Worm (Caenorhabditis elegans) whole organism, L3 larva: ENCODE measurements around the gene F53F8.6.

Experiments
- R02D3.7 ChIP-seq: fragments of 150-350 bp; optimal IDR thresholded peaks from 2 replicates; lab custom pipeline; 2014; ENCODE audit warnings: missing biosample characterization, missing genetic modification characterization
- ZK546.5 ChIP-seq: sonication (generic microtip); optimal IDR thresholded peaks from 2 replicates; lab custom pipeline; 2017; ENCODE audit warnings: missing biosample characterization, missing genetic modification characterization
- aly-2 ChIP-seq: fragments of 150-350 bp; optimal IDR thresholded peaks from 2 replicates; lab custom pipeline; 2014; ENCODE audit warnings: missing biosample characterization, missing genetic modification characterization
- ama-1 ChIP-seq: fragments of 150-350 bp; optimal IDR thresholded peaks from 2 replicates; lab custom pipeline; 2018
- ceh-9 ChIP-seq: sonication (generic microtip); optimal IDR thresholded peaks from 2 replicates; lab custom pipeline; 2018; ENCODE audit warnings: missing biosample characterization, missing genetic modification characterization
- daf-12 ChIP-seq: fragments of 150-350 bp; optimal IDR thresholded peaks from 2 replicates; lab custom pipeline; 2014; ENCODE audit warnings: missing biosample characterization, missing genetic modification reagents, missing genetic modification characterization
- egl-27 ChIP-seq: sonication (generic microtip); optimal IDR thresholded peaks from 4 replicates; lab custom pipeline; 2017; ENCODE audit warnings: missing biosample characterization, missing genetic modification reagents, missing genetic modification characterization
- egl-5 ChIP-seq: fragments of 150-350 bp; optimal IDR thresholded peaks from 2 replicates; lab custom pipeline; 2017; ENCODE audit warnings: missing biosample characterization, missing genetic modification reagents, missing genetic modification characterization, inconsistent platforms
- elt-1 ChIP-seq: fragments of 150-350 bp; optimal IDR thresholded peaks from 2 replicates; lab custom pipeline; 2014; ENCODE audit warnings: missing biosample characterization, missing genetic modification characterization
- elt-2 ChIP-seq: sonication (generic microtip); optimal IDR thresholded peaks from 2 replicates; lab custom pipeline; 2016; ENCODE audit warnings: missing genetic modification reagents, mild to moderate bottlenecking, missing genetic modification characterization, missing compliant biosample characterization
- fkh-2 ChIP-seq: fragments of 150-350 bp; optimal IDR thresholded peaks from 2 replicates; lab custom pipeline; 2014; ENCODE audit warnings: missing biosample characterization, missing genetic modification reagents, missing genetic modification characterization
- lin-39 ChIP-seq: fragments of 150-350 bp; optimal IDR thresholded peaks from 2 replicates; lab custom pipeline; 2018; ENCODE audit warnings: missing biosample characterization, missing genetic modification reagents, missing genetic modification characterization
- lsy-12 ChIP-seq: sonication (generic microtip); optimal IDR thresholded peaks from 2 replicates; lab custom pipeline; 2016; ENCODE audit warnings: mild to moderate bottlenecking, missing genetic modification characterization, missing compliant biosample characterization
- mdl-1 ChIP-seq: fragments of 150-350 bp; optimal IDR thresholded peaks from 2 replicates; lab custom pipeline; 2014; ENCODE audit warnings: missing biosample characterization, missing genetic modification characterization
- nfya-1 ChIP-seq: sonication (generic microtip); optimal IDR thresholded peaks from 2 replicates; lab custom pipeline; 2017; ENCODE audit warnings: missing genetic modification characterization, mild to moderate bottlenecking, missing compliant biosample characterization, antibody characterized with exemption, moderate library complexity; ENCODE audit not compliant: insufficient read depth
- nhr-11 ChIP-seq: fragments of 150-350 bp; optimal IDR thresholded peaks from 2 replicates; lab custom pipeline; 2014; ENCODE audit warnings: missing biosample characterization, missing genetic modification characterization
- nhr-12 ChIP-seq: fragments of 150-350 bp; optimal IDR thresholded peaks from 2 replicates; lab custom pipeline; 2014; ENCODE audit warnings: missing biosample characterization, missing genetic modification characterization
- nhr-25 ChIP-seq: sonication (generic microtip); optimal IDR thresholded peaks from 2 replicates; lab custom pipeline; 2017; ENCODE audit warnings: missing biosample characterization, missing genetic modification characterization
- nhr-28 ChIP-seq: fragments of 150-350 bp; optimal IDR thresholded peaks from 2 replicates; lab custom pipeline; 2014; ENCODE audit warnings: missing biosample characterization, missing genetic modification characterization
- nhr-67 ChIP-seq: fragments of 150-350 bp; optimal IDR thresholded peaks from 2 replicates; lab custom pipeline; 2014; ENCODE audit warnings: missing biosample characterization, missing genetic modification characterization
- nhr-76 ChIP-seq: fragments of 150-350 bp; sonication (generic microtip); optimal IDR thresholded peaks from 5 replicates; lab custom pipeline; 2014; ENCODE audit warnings: missing biosample characterization, missing genetic modification characterization
- nhr-77 ChIP-seq: fragments of 150-350 bp; optimal IDR thresholded peaks from 2 replicates; lab custom pipeline; 2014; ENCODE audit warnings: missing biosample characterization, missing genetic modification characterization
- pha-4 ChIP-seq: fragments of 150-350 bp; optimal IDR thresholded peaks from 2 replicates; lab custom pipeline; 2014; ENCODE audit warnings: missing biosample characterization, missing genetic modification reagents, missing genetic modification characterization
- sea-2 ChIP-seq: fragments of 150-350 bp; sonication (generic microtip); optimal IDR thresholded peaks from 4 replicates; lab custom pipeline; 2014; ENCODE audit warnings: missing biosample characterization, missing genetic modification reagents, missing genetic modification characterization
- skn-1 ChIP-seq: fragments of 150-350 bp; optimal IDR thresholded peaks from 2 replicates; lab custom pipeline; 2014; ENCODE audit warnings: missing biosample characterization, missing genetic modification characterization
- snpc-4 ChIP-seq: fragments of 150-350 bp; optimal IDR thresholded peaks from 2 replicates; lab custom pipeline; 2014; ENCODE audit warnings: missing biosample characterization, missing genetic modification characterization
- tbx-2 ChIP-seq: sonication (generic microtip); optimal IDR thresholded peaks from 2 replicates; lab custom pipeline; 2016; ENCODE audit warnings: mild to moderate bottlenecking, missing genetic modification characterization, missing compliant biosample characterization
- unc-39 ChIP-seq: sonication (generic microtip); optimal IDR thresholded peaks from 4 replicates; lab custom pipeline; 2017; ENCODE audit warnings: missing biosample characterization, missing genetic modification characterization
- unc-62 ChIP-seq: fragments of 150-350 bp; sonication (generic microtip); optimal IDR thresholded peaks from 4 replicates; lab custom pipeline; 2014; ENCODE audit warnings: missing biosample characterization, missing genetic modification reagents, missing genetic modification characterization
- ztf-11 ChIP-seq: fragments of 150-350 bp; optimal IDR thresholded peaks from 2 replicates; lab custom pipeline; 2014; ENCODE audit warnings: missing biosample characterization, missing genetic modification characterization
- ztf-4 ChIP-seq: fragments of 150-350 bp; optimal IDR thresholded peaks from 2 replicates; lab custom pipeline; 2014; ENCODE audit warnings: missing biosample characterization, missing genetic modification characterization

Gene F53F8.6

DNA sequence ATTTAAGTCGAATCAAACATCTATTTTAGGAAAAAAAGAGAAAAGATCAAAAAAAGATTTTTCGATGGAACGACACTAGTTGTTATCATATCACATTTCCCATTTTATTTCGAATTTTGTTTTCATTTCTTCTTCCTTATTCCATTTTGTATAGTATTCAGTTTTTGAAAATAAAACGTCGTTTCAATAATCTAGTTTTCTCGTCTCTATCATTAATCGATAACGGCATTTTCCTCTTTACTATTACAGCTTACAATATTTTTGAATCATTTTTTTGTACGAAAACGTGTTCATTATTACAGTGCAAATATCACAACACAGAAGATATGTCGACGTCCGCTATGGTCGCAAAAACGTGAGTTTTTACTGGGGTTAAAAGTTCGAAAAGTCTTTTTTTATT, 9.6 kb downstream of the F53F8.6 start, which contains the start of gene Y44A6C.1:
Y44A6C.1 (plus strand) TSS at position 301 of the 400 bp plus-strand sequence.
- TF ChIP-seq sea-2 (GFP tag; lab: Kevin White, UChicago) = no peak
- TF ChIP-seq pha-4 = peak; percentile 1
- no peak for TF ChIP-seq nfya-1 (tag; lab: Kevin White, UChicago)
- no peak for TF ChIP-seq fkh-2
- TF ChIP-seq egl-27 (tag; lab: Kevin White, UChicago) = no peak
- no peak for TF ChIP-seq nhr-76 (tag; lab: Kevin White, UChicago)
- TF ChIP-seq tbx-2 (tag; lab: Kevin White, UChicago) = no peak
- no peak for TF ChIP-seq ZK546.5
- TF ChIP-seq ztf-4 (tag; lab: Kevin White, UChicago) = peak; percentile 31
- TF ChIP-seq aly-2 (tag; lab: Kevin White, UChicago) = no peak
- no peak for TF ChIP-seq unc-62 (GFP tag; lab: Kevin White, UChicago)
- no peak for TF ChIP-seq skn-1
- TF ChIP-seq, all 47 proteins: peak for 2

DNA sequence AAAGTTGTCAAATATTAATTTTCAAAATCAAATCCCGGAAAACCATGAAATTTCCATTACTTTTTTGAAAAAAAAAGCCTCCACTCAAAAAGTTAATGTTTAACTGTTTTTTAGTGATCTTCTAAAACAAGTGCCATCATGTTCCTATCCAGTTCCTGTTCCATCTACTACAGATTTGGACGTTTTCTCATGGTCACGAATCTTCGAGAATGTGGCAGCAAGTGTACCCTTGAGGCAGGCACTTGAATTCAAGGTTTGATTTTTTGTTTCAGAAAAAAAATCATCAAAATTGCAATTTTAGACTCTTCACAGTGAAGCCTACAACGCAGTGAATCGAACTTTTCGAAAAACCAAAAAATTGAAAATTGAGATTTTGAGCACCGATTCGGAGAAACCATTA, 10.5 kb downstream of the F53F8.6 start:
- TF ChIP-seq ama-1 = peak; percentile 72
- no peak for TF ChIP-seq aly-2 (tag; lab: Kevin White, UChicago)

DNA sequence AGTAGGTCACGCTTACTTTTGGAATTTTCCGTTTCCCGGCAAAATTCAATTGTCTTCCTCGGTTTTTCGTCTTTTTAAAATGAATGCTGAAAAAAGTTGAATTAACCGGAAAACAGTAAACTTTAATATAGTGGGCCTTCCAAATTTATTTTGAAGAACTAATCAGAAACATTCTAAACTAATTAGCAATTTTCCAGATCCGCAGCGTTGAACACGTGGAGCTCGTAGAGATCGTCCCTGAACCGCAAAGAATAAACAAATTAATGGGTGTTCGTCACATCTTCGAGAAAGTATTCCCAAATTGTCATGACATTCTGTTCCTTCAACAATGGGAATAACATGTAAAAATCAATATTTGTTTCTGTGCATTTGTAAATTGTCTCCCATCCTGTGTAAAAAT, 12.2 kb downstream of the F53F8.6 start:
- no peak for TF ChIP-seq nhr-76 (tag; lab: Kevin White, UChicago)
- no peak for TF ChIP-seq nhr-25 (tag; lab: Kevin White, UChicago)
- TF ChIP-seq daf-12 = no peak
- TF ChIP-seq R02D3.7 (tag; lab: Kevin White, UChicago) = no peak
- no peak for TF ChIP-seq unc-62 (GFP tag; lab: Kevin White, UChicago)
- no peak for TF ChIP-seq nhr-77
- no peak for TF ChIP-seq fkh-2
- TF ChIP-seq sea-2 (GFP tag; lab: Kevin White, UChicago) = no peak
- no peak for TF ChIP-seq lin-39
- TF ChIP-seq elt-2 (tag; lab: Kevin White, UChicago) = no peak
- no peak for TF ChIP-seq skn-1
- TF ChIP-seq nfya-1 (tag; lab: Kevin White, UChicago) = no peak
- TF ChIP-seq unc-39 (tag; lab: Kevin White, UChicago) = no peak
- no peak for TF ChIP-seq nhr-11 (tag; lab: Kevin White, UChicago)
- no peak for TF ChIP-seq nhr-12 (tag; lab: Kevin White, UChicago)
- no peak for TF ChIP-seq snpc-4 (tag; lab: Kevin White, UChicago)
- no peak for TF ChIP-seq aly-2 (tag; lab: Kevin White, UChicago)

DNA sequence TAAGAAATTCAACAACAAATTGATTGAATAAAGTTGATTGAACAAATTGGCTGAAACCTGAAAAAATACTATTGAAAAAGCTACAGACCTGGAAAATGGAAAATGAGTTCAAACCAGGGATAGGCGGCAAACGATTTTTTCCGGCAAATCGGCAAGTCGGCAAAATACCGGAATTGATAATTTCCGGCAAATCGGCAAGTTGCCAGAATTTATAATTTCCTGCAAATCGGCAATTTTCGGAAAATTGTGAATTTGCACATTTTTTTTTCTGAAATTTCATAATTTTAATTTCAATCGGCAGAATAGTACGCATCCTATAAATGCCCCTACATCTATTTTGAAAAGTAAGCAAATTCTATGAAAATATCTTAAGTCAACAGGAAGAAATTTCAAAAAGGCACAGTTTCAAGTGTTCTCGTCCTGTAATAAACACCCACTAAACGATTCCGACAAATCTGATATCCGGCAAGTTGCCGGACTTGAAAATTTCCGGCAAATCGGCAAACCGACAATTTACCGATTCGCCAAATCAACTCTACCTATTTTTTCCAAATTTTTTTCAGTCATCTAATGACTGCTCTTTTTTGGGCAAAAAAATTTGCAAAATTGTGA, 12.9 kb downstream of the F53F8.6 start:
- TF ChIP-seq nfya-1 (tag; lab: Kevin White, UChicago) (no peak), ama-1 (peak; percentile 88), pha-4 (peak; percentile 7)

DNA sequence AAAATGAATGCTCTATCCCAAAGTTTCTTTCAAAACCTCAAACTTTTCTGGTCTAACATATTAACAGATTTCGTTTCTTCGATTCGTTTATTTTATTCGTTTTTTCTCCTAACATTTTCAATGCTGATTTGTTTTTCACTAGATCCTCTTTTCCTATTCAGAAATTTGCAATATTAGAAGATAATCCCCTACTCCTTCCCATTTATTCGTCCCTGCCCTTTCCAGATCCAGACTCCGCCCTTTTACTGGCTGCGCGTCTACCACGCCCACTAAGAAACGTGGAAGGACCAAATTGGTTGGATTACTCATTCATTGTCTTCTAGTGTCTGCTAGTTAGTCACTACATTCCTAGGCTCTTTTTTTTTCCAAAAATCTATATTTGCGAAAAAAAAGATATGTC, 17.9 kb downstream of the F53F8.6 start, which contains the start of gene Y44A6C.2:
Y44A6C.2 (plus strand) TSS at position 301 of the 400 bp plus-strand sequence.
- no peak for TF ChIP-seq ztf-4 (tag; lab: Kevin White, UChicago)
- no peak for TF ChIP-seq mdl-1 (tag; lab: Kevin White, UChicago)
- no peak for TF ChIP-seq ceh-9
- no peak for TF ChIP-seq nhr-12 (tag; lab: Kevin White, UChicago)
- no peak for TF ChIP-seq fkh-2
- no peak for TF ChIP-seq R02D3.7 (tag; lab: Kevin White, UChicago)
- no peak for TF ChIP-seq nhr-28
- TF ChIP-seq elt-1 (tag; lab: Kevin White, UChicago) = no peak
- TF ChIP-seq nhr-67 (tag; lab: Kevin White, UChicago) = no peak

DNA sequence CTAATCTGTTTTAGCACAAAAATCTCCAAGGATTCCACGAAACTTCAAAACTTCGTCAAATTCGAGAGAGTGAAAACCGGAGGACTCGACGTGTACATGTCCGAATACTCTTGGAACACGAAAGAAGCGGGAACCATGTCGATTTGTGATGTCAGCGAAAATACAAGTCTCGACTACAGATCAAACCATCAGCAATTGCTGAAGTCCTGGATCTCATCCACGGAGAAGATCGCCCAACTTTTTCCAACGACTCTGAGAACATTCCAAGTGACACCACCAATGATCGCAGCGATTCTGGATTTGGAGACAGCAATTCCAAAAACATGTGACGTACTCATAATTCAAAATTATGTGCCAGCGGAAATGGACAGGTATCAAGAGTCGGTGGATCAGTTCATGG, 18.4 kb downstream of the F53F8.6 start:
- TF ChIP-seq nhr-12 (tag; lab: Kevin White, UChicago) (no peak), nhr-67 (tag; lab: Kevin White, UChicago) (no peak), unc-62 (GFP tag; lab: Kevin White, UChicago) (no peak), lsy-12 (tag; lab: Kevin White, UChicago) (no peak), egl-5 (tag; lab: Kevin White, UChicago) (no peak), daf-12 (no peak), nhr-77 (no peak), ztf-11 (tag; lab: Kevin White, UChicago) (no peak)
